Fruit fly (Drosophila melanogaster) S2 (cell line): ENCODE results near the gene Adss.

ENCODE experiments used
- CG8478 ChIP-seq: fragments of >200 bp; optimal IDR thresholded peaks from 2 replicates; lab custom pipeline; 2018
- CTCF ChIP-seq, 2 experiments: fragments of >200 bp; optimal IDR thresholded peaks; 2 replicates each; lab custom pipeline; 2018

Adss gene

DNA sequence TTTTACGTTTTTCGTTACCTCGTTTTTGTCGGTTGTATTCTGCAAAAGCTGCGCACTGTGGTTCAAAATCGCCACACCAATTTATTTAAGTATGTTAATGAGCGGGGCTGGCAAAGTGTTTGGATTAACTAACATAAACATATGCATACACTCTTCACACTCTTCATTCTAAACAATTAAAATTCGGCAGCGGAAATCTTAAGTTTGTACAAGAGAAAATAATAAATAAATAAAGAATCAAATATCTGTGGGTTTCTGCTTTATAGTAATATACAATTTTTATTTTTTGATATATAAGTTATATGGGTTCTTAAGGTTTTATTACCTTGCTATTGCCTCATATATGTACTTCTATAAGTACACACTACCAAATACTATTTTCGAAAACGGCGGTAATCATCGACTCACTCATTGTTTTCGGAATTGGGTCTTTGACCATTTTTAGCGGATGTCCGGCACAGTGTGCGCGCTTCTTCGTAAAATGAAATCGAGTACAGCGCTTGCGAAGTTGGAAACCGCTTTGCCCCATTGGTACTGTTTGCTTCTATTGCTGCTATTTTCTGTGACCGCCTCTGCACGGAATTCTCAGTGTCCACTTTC lies 6.0 kb upstream of the Adss start:
- TF ChIP-seq CG8478 (lab: Kevin White, UChicago) (no peak), CTCF (optimal IDR thresholded peaks at IDR 0.05; lab: Kevin White, UChicago) (no peak)

DNA sequence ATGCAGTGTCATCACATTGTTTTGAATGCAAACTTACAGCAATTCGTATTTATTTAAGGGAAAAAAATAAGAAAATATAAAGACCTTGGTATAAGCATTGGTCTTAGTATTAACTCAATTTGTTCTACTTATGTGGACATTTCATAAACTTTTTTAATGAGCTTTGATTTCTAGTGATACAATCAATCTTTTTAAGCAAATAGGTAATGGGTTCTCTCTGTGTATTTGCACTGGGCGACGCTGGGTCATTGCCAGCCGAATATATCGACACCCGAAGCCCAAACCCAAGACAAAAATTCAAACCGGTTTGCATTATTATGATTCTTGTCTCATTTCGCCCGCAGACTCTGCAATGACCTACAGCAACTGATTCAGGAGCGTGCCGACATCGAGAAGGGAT lies 5.2 kb upstream of the Adss start:
- TF ChIP-seq CG8478 (lab: Kevin White, UChicago): no peak
- TF ChIP-seq CTCF (optimal IDR thresholded peaks at IDR 0.05; lab: Kevin White, UChicago): no peak

DNA sequence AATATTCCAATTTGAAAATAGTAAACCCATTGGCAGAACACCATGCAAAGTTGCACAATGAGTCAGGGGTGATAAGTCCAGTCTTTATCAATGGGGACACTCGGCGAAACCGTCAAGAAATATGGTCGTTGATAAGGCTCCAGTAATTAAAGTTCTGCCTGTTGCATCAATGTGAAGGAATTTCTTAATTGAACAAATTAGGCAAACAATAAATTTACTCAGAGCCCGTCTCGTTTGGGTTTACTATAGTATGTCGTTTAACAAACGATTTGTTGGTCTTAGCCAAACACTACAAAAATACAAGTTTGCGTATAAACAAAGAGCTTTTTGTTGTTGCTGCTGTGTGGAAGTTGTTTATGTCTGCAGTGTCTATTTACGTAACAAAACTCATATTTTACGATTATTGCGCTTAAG lies 4.4 kb upstream of the Adss start:
- TF ChIP-seq CG8478 (lab: Kevin White, UChicago) (no peak), CTCF (optimal IDR thresholded peaks at IDR 0.05; lab: Kevin White, UChicago) (no peak)

DNA sequence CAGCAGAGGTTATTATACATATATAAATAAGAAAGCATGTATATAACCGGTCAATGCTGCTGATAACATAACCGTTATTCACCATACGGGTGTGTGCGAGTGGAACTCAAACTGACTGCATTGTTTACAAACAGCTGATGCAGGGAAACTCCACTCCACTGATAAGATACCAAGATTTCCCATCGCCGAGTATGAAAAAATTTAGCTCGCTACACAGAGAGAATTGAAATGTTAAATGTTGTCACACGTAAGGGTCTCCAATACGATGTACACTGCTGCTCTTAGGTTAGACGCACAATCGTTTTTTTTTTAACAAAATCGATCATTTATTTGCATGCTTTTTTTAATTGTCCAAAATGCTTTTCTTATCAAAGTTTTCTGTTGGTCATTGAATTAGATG lies 3.3 kb upstream of the Adss start:
- TF ChIP-seq CG8478 (lab: Kevin White, UChicago): no peak
- no peak for TF ChIP-seq CTCF (optimal IDR thresholded peaks at IDR 0.05; lab: Kevin White, UChicago)

DNA sequence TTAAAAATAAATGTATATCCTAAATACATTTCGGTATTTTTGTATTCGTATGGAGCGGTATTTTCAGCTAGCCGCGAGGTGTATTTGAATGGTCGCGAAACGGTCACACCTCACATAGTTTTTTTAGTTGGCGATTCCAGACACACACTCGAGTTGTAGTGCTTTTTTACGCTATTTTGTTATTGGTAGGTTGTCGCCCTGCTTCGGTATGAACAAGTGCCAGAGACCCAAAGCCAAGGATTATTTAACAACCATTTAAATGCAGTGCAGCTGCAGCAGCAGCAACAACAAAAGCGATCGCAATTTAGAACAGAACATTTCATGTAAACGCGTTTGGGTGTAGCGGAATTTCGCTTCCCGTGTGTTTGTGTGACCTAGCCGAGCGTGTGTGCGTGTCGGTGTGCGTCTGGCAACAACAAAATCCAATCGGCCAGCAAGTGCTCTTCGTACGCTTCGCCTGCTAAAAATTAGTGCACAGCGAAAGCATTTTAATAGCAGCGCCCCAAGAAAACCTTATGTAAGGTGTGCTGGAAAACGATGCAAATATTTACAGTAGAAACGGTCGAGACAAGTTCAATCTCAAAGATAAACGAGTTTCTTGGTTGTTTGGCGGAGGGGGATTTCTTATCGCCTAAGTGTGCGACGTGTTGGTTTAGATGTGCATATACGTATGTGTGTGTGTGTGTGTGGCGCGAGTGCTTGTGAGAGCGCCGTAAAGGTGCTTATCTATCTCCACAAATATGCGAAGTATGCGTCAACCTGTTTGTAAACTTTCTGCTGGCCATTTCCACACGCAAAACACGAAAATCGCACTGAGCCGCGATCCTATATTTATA lies 2.5 kb upstream of the Adss start, which contains the start of gene Synd:
TSS of gene Synd (plus strand) at position 111 of the 836 bp plus-strand sequence.
- TF ChIP-seq CTCF (optimal IDR thresholded peaks at IDR 0.05; lab: Kevin White, UChicago) (peak in 1 of 2 experiments; percentile 41), CG8478 (lab: Kevin White, UChicago) (no peak)

- TF ChIP-seq CTCF (optimal IDR thresholded peaks at IDR 0.05; lab: Kevin White, UChicago): no peak
- no peak for TF ChIP-seq CG8478 (lab: Kevin White, UChicago)
These were observed 583 bp upstream of the Adss start, which contains the start of gene CG31223 for dm6 chr3R:20830963-20831362. CG31223 (plus strand) TSS chr3R:20831127.

DNA sequence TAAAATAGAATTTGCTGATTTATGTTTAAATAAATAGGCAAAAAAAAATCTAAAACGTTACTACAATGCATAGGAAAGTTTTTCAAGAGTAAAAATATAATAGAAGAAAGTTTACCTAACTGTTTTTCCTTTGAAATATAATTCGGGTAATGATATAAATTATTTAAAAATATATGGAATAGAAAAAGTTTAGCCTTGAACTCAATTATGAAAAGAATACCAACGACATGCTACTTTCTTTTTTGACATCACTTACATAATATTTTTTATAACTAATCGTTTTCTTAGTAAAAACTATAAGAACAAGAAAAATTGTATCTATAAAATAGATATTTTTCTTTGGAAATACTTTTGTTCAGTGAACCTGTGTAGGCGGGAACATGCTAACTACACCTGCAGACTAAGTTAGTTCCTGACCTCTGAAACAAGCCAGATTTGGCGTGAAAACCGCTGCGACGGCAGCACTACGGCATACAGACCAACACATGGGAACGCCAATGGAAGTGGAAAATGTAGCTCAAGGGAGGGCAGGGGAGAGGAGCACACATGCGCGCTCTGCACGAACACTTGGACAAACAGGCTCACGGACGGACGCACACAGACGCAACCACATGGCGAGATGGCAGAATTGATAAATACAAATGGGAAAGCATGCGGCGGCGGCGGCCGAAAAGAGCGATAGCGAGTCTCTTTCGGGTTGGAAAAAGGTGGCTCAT lies 806 bp downstream of the Adss start:
- no peak for TF ChIP-seq CTCF (optimal IDR thresholded peaks at IDR 0.05; lab: Kevin White, UChicago)
- no peak for TF ChIP-seq CG8478 (lab: Kevin White, UChicago)

DNA sequence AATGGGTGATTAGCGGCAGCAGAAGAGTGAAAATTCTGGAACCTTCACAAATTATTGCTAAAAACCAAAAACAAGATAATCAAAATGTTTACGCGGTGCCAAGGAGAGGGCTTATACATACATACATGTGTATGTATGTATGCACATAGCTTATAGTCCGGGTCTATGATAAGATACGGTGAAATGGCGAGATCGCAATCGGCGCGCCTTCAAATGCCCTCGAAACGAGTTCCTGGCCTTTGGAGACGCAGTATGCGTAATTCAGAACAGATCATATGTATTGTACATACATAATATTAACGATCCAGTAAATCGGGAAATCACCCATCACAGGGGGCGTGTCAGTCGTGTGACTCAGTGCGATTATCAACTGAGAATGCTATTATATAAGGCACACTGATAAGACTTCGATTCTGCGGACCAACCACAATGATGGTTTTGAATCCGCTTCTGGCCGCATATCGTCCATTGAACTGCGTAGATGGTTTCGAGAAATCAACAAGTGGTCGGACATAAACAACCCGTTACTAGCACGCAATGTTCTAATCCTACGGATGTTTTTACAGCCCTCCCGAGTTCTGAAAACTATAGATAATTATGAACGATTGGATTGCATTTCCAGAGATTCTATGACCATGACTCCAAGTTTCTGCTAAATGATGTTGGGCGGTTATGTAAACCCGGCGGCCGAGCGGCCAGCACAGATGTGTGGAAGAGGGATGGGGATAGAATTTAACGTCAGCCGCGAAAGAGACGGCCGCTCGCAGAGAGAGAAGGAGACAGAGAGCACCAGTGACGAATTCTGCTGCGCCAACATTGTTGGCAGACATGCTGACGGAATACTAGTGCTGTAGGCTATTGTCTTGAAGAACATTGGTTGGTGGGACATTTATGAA lies 1.6 kb downstream of the Adss start:
- TF ChIP-seq CG8478 (lab: Kevin White, UChicago) (no peak), CTCF (optimal IDR thresholded peaks at IDR 0.05; lab: Kevin White, UChicago) (peak in 1 of 2 experiments; percentile 12)

- TF ChIP-seq CG8478 (lab: Kevin White, UChicago): no peak
- TF ChIP-seq CTCF (optimal IDR thresholded peaks at IDR 0.05; lab: Kevin White, UChicago): no peak
These were observed 3.5 kb downstream of the Adss start for dm6 chr3R:20826929-20827328.

dm6 chr3R:20823704-20824454 lies 6.5 kb downstream of the Adss start, which contains the start of gene CG17272:
CG17272 (minus strand) TSS chr3R:20824239.
- TF ChIP-seq CG8478 (lab: Kevin White, UChicago) (no peak), CTCF (optimal IDR thresholded peaks at IDR 0.05; lab: Kevin White, UChicago) (no peak)

DNA sequence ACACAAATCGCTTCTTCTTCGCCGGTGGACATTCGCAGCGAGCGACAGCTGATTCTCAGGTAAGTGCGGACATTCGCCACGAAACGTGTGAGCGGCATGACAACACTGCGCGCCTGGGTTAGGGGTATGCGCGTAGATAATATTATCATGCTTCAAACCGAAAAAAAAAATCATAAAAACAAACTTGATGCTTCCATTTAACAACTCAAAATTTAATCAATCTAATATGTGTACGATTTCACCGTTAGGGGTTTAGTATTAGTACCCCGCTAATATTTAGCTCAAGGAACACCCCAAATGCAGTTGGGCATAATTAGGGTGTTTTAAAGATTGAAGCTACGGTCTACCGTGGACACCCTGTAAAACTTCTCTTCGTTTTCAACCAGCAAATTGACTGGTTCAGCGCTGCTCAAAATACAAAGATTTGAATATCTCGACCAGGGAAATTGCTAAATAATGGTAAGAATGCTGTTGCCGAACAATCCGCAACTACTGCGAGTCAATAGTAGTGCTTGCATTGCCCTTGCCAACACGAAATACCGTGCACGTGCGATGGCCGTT lies 8.5 kb downstream of the Adss start, which contains the start of the genes CG17271 and RpS20:
TSS of gene CG17271 (minus strand) at position 34 of the 561 bp plus-strand sequence.
TSS of gene RpS20 (plus strand) at position 367 of the 561 bp plus-strand sequence.
- TF ChIP-seq CG8478 (lab: Kevin White, UChicago) (no peak), CTCF (optimal IDR thresholded peaks at IDR 0.05; lab: Kevin White, UChicago) (peak; percentile 23 to 49)

DNA sequence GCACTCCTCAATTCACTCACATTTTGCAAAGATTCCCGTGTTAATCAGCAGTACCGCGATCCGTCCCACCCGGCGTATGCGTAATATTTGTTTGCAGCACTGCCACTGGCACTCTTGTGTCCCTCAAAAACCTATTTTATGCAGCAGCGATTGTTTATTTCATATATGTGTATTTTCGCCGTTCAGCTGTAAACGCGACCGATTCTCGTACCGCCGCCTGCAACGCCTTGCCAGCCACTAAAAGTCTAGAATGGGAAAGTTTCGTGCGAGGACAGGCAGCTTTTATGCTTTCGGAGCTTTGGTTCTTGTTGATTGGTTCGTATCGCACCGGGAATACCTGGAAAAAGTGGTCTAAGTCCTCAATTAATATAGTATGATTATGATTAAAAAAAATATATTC lies 11.7 kb downstream of the Adss start, which contains the start of gene CG17270:
TSS of gene CG17270 (minus strand) at position 241 of the 400 bp plus-strand sequence.
- TF ChIP-seq CTCF (optimal IDR thresholded peaks at IDR 0.05; lab: Kevin White, UChicago) (no peak), CG8478 (lab: Kevin White, UChicago) (no peak)
